Worm (Caenorhabditis elegans): ENCODE data around the gene F17C8.3.

Gene F17C8.3

ce11 chrIII:4721750-4722149 is 10.0 kb upstream of the F17C8.3 start, which contains the start of gene acy-1 (continued):
- TF ChIP-seq hmg-1.1 (GFP tag; IDR thresholded peaks at IDR 0.05): peak; percentile 79
- TF ChIP-seq fkh-10 (GFP tag; optimal IDR thresholded peaks at IDR 0.05): peak; percentile 83
- peak in 1 of 2 experiments; percentile 30 for TF ChIP-seq unc-62 (GFP tag; optimal IDR thresholded peaks at IDR 0.05 in 1 of 2)
- no peak for TF ChIP-seq unc-62 (tag; optimal IDR thresholded peaks at IDR 0.05)
- TF ChIP-seq daf-16 (GFP tag; optimal IDR thresholded peaks at IDR 0.05): peak in 1 of 2 experiments; percentile 14
- no peak for TF ChIP-seq daf-16 (tag; optimal IDR thresholded peaks at IDR 0.05)
- peak; percentile 76 for TF ChIP-seq rbr-2 (tag; optimal IDR thresholded peaks at IDR 0.05)
- peak; percentile 74 for TF ChIP-seq mep-1 (tag; optimal IDR thresholded peaks at IDR 0.05)

- no peak for TF ChIP-seq php-3 (GFP tag; IDR thresholded peaks at IDR 0.05)
- TF ChIP-seq aha-1 (tag): peak; percentile 50
- no peak for TF ChIP-seq ceh-28 (tag; optimal IDR thresholded peaks at IDR 0.05)
- no peak for TF ChIP-seq zip-11 (GFP tag; IDR thresholded peaks at IDR 0.05)
- peak; percentile 52; the same call in 1 of the 2 replicates for TF ChIP-seq ceh-20 (GFP tag; IDR thresholded peaks at IDR 0.05)
- TF ChIP-seq lsy-2 (tag; optimal IDR thresholded peaks at IDR 0.05): peak in 1 of 2 experiments; percentile 34
- peak; percentile 45 for TF ChIP-seq fkh-10 (GFP tag; optimal IDR thresholded peaks at IDR 0.05)
- no peak for TF ChIP-seq set-16 (GFP tag; IDR thresholded peaks at IDR 0.05)
- peak; percentile 21 for TF ChIP-seq rbr-2 (tag; optimal IDR thresholded peaks at IDR 0.05)
- TF ChIP-seq tra-1 (GFP tag; IDR thresholded peaks at IDR 0.05): no peak
- peak in 1 of 2 experiments; percentile 70 for TF ChIP-seq unc-62 (GFP tag; optimal IDR thresholded peaks at IDR 0.05 in 1 of 2)
- TF ChIP-seq unc-62 (tag; optimal IDR thresholded peaks at IDR 0.05): no peak
- TF ChIP-seq lim-7 (GFP tag; IDR thresholded peaks at IDR 0.05): no peak
- peak; percentile 67; the same call in 1 of the 2 replicates for TF ChIP-seq ctbp-1 (GFP tag; IDR thresholded peaks at IDR 0.05)
- TF ChIP-seq egl-27 (tag; optimal IDR thresholded peaks at IDR 0.05): no peak
- no peak for TF ChIP-seq pha-4 (GFP tag; IDR thresholded peaks at IDR 0.05)
- no peak for TF ChIP-seq pha-4 (tag; optimal IDR thresholded peaks at IDR 0.05)
- peak; percentile 42 for TF ChIP-seq mep-1 (tag; optimal IDR thresholded peaks at IDR 0.05)
- no peak for TF ChIP-seq daf-16 (GFP tag; optimal IDR thresholded peaks at IDR 0.05)
- no peak for TF ChIP-seq daf-16 (tag; optimal IDR thresholded peaks at IDR 0.05)
- 0 out of 2 replicates have a peak, but pooled peaks have one; percentile 16 for TF ChIP-seq hmg-1.1 (GFP tag; IDR thresholded peaks at IDR 0.05)
- TF ChIP-seq nhr-11 (tag; optimal IDR thresholded peaks at IDR 0.05): peak; percentile 4
These were observed 7.8 kb upstream of the F17C8.3 start for ce11 chrIII:4723922-4724321.

DNA sequence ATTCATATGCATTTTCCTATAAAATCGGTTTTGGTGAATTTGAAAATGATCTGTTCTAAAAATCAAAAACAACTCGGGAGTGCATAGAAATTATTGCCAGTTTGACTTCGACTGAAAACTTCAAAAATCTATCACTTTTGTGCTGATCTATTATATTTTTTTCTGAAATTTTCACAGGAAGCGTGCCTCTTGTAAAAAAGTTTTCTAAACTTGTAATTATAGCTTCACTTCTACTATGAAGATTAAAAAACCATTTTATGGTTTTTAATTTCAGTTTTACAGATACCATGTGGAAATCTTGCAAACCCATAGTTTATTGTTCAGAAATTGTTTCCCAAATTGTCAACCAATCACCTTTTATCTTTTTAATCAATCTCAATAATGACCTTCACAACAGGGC is 2.3 kb downstream of the F17C8.3 start, which contains the start of gene F17C8.9:
Gene F17C8.9 (plus strand): TSS at position 301 of the 400 bp plus-strand sequence.
- TF ChIP-seq hif-1 (tag; optimal IDR thresholded peaks at IDR 0.05) (no peak), F44E2.7 (GFP tag; IDR thresholded peaks at IDR 0.05) (no peak), Y48G9A.11 (GFP tag; IDR thresholded peaks at IDR 0.05) (no peak), aly-2 (tag; optimal IDR thresholded peaks at IDR 0.05) (no peak), tra-1 (GFP tag; IDR thresholded peaks at IDR 0.05) (no peak), nhr-77 (tag; optimal IDR thresholded peaks at IDR 0.05) (no peak), arid-1 (GFP tag; conservative IDR thresholded peaks at IDR 0.05) (no peak), cey-2 (tag; optimal IDR thresholded peaks at IDR 0.05; ENCODE audit: borderline replicate concordance, insufficient read depth) (no peak), ces-1 (GFP tag; optimal IDR thresholded peaks at IDR 0.05) (no peak), nhr-10 (tag; optimal IDR thresholded peaks at IDR 0.05) (no peak), spr-3 (GFP tag; optimal IDR thresholded peaks at IDR 0.05) (no peak), F49E8.2 (tag; optimal IDR thresholded peaks at IDR 0.05; ENCODE audit: borderline replicate concordance) (no peak), skn-1 (tag; optimal IDR thresholded peaks at IDR 0.05) (no peak), spr-1 (tag; optimal IDR thresholded peaks at IDR 0.05) (no peak), nhr-76 (tag; optimal IDR thresholded peaks at IDR 0.05) (no peak), F26F4.8 (GFP tag; conservative IDR thresholded peaks at IDR 0.05) (no peak), hmg-1.1 (GFP tag; IDR thresholded peaks at IDR 0.05) (no peak), zfp-2 (tag; optimal IDR thresholded peaks at IDR 0.05) (no peak), zag-1 (tag; optimal IDR thresholded peaks at IDR 0.05) (no peak), rbr-2 (tag; optimal IDR thresholded peaks at IDR 0.05) (no peak)

Data from whole organism, L4 larva.